Worm (Caenorhabditis elegans) whole organism, L3 larva: ENCODE results near the gene bath-3.

Source experiments
- ama-1 ChIP-seq: fragments of 150-350 bp; optimal IDR thresholded peaks from 2 replicates; lab custom pipeline; 2018
- ceh-82 ChIP-seq: fragments of 150-350 bp; optimal IDR thresholded peaks from 2 replicates; lab custom pipeline; 2014; ENCODE audit warnings: missing biosample characterization, missing genetic modification characterization
- egl-27 ChIP-seq: sonication (generic microtip); optimal IDR thresholded peaks from 4 replicates; lab custom pipeline; 2017; ENCODE audit warnings: missing biosample characterization, missing genetic modification reagents, missing genetic modification characterization
- elt-1 ChIP-seq: fragments of 150-350 bp; optimal IDR thresholded peaks from 2 replicates; lab custom pipeline; 2014; ENCODE audit warnings: missing biosample characterization, missing genetic modification characterization
- elt-2 ChIP-seq: sonication (generic microtip); optimal IDR thresholded peaks from 2 replicates; lab custom pipeline; 2016; ENCODE audit warnings: missing genetic modification reagents, mild to moderate bottlenecking, missing genetic modification characterization, missing compliant biosample characterization
- fos-1 ChIP-seq: fragments of 150-350 bp; optimal IDR thresholded peaks from 2 replicates; lab custom pipeline; 2014; ENCODE audit warnings: missing biosample characterization, missing genetic modification characterization
- jun-1 ChIP-seq: fragments of 150-350 bp; optimal IDR thresholded peaks from 2 replicates; lab custom pipeline; 2014; ENCODE audit warnings: missing biosample characterization, missing genetic modification reagents, missing genetic modification characterization
- lin-39 ChIP-seq: fragments of 150-350 bp; optimal IDR thresholded peaks from 2 replicates; lab custom pipeline; 2018; ENCODE audit warnings: missing biosample characterization, missing genetic modification reagents, missing genetic modification characterization
- nhr-11 ChIP-seq: fragments of 150-350 bp; optimal IDR thresholded peaks from 2 replicates; lab custom pipeline; 2014; ENCODE audit warnings: missing biosample characterization, missing genetic modification characterization
- nhr-12 ChIP-seq: fragments of 150-350 bp; optimal IDR thresholded peaks from 2 replicates; lab custom pipeline; 2014; ENCODE audit warnings: missing biosample characterization, missing genetic modification characterization
- nhr-237 ChIP-seq: fragments of 150-350 bp; optimal IDR thresholded peaks from 2 replicates; lab custom pipeline; 2014; ENCODE audit warnings: missing biosample characterization, missing genetic modification characterization
- nhr-67 ChIP-seq: fragments of 150-350 bp; optimal IDR thresholded peaks from 2 replicates; lab custom pipeline; 2014; ENCODE audit warnings: missing biosample characterization, missing genetic modification characterization
- nhr-76 ChIP-seq: fragments of 150-350 bp; sonication (generic microtip); optimal IDR thresholded peaks from 5 replicates; lab custom pipeline; 2014; ENCODE audit warnings: missing biosample characterization, missing genetic modification characterization
- unc-62 ChIP-seq: fragments of 150-350 bp; sonication (generic microtip); optimal IDR thresholded peaks from 4 replicates; lab custom pipeline; 2014; ENCODE audit warnings: missing biosample characterization, missing genetic modification reagents, missing genetic modification characterization

DNA sequence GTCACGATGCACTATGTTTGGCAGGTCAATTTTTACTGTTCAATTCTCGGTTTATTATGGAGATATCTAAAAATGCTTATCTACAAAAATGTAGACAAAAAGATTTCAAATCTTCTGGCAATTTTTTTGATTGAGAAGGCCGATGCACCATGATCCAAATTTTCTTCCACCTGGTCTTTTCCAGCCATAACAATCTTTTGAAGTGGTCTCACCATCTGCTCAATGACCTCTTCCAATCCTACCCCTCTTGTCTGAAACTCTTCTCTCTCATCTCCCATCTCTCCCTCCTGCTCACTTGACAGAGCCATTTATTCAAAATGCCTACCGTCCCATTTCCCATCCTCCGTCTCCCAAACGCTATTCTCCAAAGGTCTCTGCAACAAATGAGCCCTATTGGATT lies 21.1 kb upstream of the bath-3 start, which contains the start of gene fbxb-35:
- no peak for TF ChIP-seq elt-2
- TF ChIP-seq elt-1 (tag; lab: Kevin White, UChicago): no peak
- no peak for TF ChIP-seq jun-1 (tag; lab: Kevin White, UChicago)
- no peak for TF ChIP-seq lin-39 (tag; lab: Kevin White, UChicago)
- TF ChIP-seq nhr-76 (tag; lab: Kevin White, UChicago): no peak
- no peak for TF ChIP-seq ama-1 (lab: Kevin White, UChicago)
- no peak for TF ChIP-seq nhr-67 (tag; lab: Kevin White, UChicago)
- no peak for TF ChIP-seq fos-1 (tag; lab: Kevin White, UChicago)
- no peak for TF ChIP-seq ceh-82
- TF ChIP-seq nhr-11 (tag; lab: Kevin White, UChicago): no peak
- no peak for TF ChIP-seq unc-62 (GFP tag; lab: Kevin White, UChicago)
- no peak for TF ChIP-seq egl-27
- TF ChIP-seq nhr-237 (tag; lab: Kevin White, UChicago): no peak
- no peak for TF ChIP-seq nhr-12 (tag; lab: Kevin White, UChicago)
